Worm (Caenorhabditis elegans) whole organism, mixed stage, embryonic: ENCODE data around the gene F07G6.12.

Source experiments
- M03D4.4 ChIP-seq: sonication (generic microtip); optimal IDR thresholded peaks from 2 replicates; lab custom pipeline; 2017; ENCODE audit warnings: mild to moderate bottlenecking, missing genetic modification characterization, missing compliant biosample characterization
- elt-3 ChIP-seq: fragments of 150-350 bp; optimal IDR thresholded peaks from 2 replicates; lab custom pipeline; 2014; ENCODE audit warnings: missing biosample characterization, missing genetic modification characterization
- flh-1 ChIP-seq: fragments of 200-800 bp; sonication (Bioruptor generic); optimal IDR thresholded peaks from 2 replicates; lab custom pipeline; 2018; ENCODE audit warnings: mild to moderate bottlenecking, missing genetic modification characterization, moderate library complexity, missing compliant biosample characterization
- lsy-2 ChIP-seq: fragments of 150-350 bp; optimal IDR thresholded peaks from 2 replicates; lab custom pipeline; 2014; ENCODE audit warnings: missing biosample characterization, missing genetic modification characterization
- mab-5 ChIP-seq: fragments of 150-350 bp; optimal IDR thresholded peaks from 2 replicates; lab custom pipeline; 2014; ENCODE audit warnings: missing biosample characterization, missing genetic modification characterization
- nhr-12 ChIP-seq: fragments of 150-350 bp; optimal IDR thresholded peaks from 2 replicates; lab custom pipeline; 2014; ENCODE audit warnings: missing biosample characterization, missing genetic modification characterization
- nhr-237 ChIP-seq: fragments of 150-350 bp; optimal IDR thresholded peaks from 2 replicates; lab custom pipeline; 2014; ENCODE audit warnings: missing biosample characterization, missing genetic modification characterization
- nhr-28 ChIP-seq: fragments of 150-350 bp; optimal IDR thresholded peaks from 2 replicates; lab custom pipeline; 2014; ENCODE audit warnings: missing biosample characterization, missing genetic modification characterization
- nhr-76 ChIP-seq: sonication (generic microtip); optimal IDR thresholded peaks from 2 replicates; lab custom pipeline; 2017; ENCODE audit warnings: missing biosample characterization, missing genetic modification characterization
- snpc-4 ChIP-seq: fragments of 150-350 bp; optimal IDR thresholded peaks from 2 replicates; lab custom pipeline; 2014; ENCODE audit warnings: missing biosample characterization, missing genetic modification characterization
- unc-62 ChIP-seq: fragments of 150-350 bp; optimal IDR thresholded peaks from 2 replicates; lab custom pipeline; 2014; ENCODE audit warnings: missing biosample characterization, missing genetic modification reagents, missing genetic modification characterization
- ztf-11 ChIP-seq: fragments of 150-350 bp; optimal IDR thresholded peaks from 2 replicates; lab custom pipeline; 2014; ENCODE audit warnings: missing biosample characterization, missing genetic modification characterization

ce11 chrX:1712538-1712937 lies 23.5 kb upstream of the F07G6.12 start, which contains the start of gene fbxa-52:
- TF ChIP-seq ztf-11 (tag; lab: Kevin White, UChicago): no peak
- no peak for TF ChIP-seq M03D4.4 (tag; lab: Kevin White, UChicago)
- TF ChIP-seq flh-1: no peak
- TF ChIP-seq nhr-28 (tag; lab: Kevin White, UChicago): no peak
- TF ChIP-seq unc-62 (GFP tag; lab: Kevin White, UChicago): no peak
- TF ChIP-seq snpc-4 (tag; lab: Kevin White, UChicago): no peak
- no peak for TF ChIP-seq elt-3
- TF ChIP-seq nhr-237: no peak
- TF ChIP-seq lsy-2 (tag; lab: Kevin White, UChicago): no peak
- no peak for TF ChIP-seq nhr-12 (tag; lab: Kevin White, UChicago)
- no peak for TF ChIP-seq mab-5 (tag; lab: Kevin White, UChicago)
- no peak for TF ChIP-seq nhr-76 (tag; lab: Kevin White, UChicago)
